Worm (Caenorhabditis elegans): ENCODE results near the gene crn-4.

crn-4 gene

DNA sequence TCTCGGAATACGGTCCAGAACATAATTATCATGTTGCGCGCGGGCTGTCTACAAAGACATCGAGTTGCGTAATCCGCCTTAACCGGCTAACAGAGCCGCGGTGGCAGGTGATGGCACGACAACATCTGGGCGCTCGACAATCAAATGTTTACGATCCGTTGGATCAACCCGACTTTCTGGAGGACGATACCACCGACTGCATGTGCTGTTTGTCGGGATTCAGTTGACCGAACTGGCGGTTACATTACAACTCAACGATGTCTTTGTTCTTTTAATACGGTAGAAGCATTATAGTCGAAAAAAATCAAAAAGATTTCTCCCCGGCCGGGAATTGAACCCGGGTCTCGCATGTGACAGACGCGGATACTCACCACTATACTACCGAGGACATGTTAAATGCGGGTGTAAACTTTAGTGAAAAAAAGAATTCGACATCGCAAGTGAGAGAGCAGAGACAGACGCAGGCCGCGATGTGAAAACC, 31.0 kb downstream of the crn-4 start (continued):
- TF ChIP-seq mec-3 (tag; optimal IDR thresholded peaks at IDR 0.05; ENCODE audit: borderline replicate concordance) (peak; percentile 11), ahr-1 (tag; optimal IDR thresholded peaks at IDR 0.05) (peak; percentile 78), T23F11.4 (GFP tag; optimal IDR thresholded peaks at IDR 0.05) (peak; percentile 59), unc-42 (tag; optimal IDR thresholded peaks at IDR 0.05) (peak; percentile 54), pha-4 (tag; optimal IDR thresholded peaks at IDR 0.05) (no peak), zip-5 (tag; optimal IDR thresholded peaks at IDR 0.05) (peak; percentile 57), C08G9.2 (tag; optimal IDR thresholded peaks at IDR 0.05) (peak; percentile 78), rnt-1 (tag; optimal IDR thresholded peaks at IDR 0.05) (peak; percentile 50), sox-2 (GFP tag; IDR thresholded peaks at IDR 0.05) (peak; percentile 63), unc-55 (GFP tag; optimal IDR thresholded peaks at IDR 0.05) (no peak), ceh-9 (tag; optimal IDR thresholded peaks at IDR 0.05) (peak; percentile 69), npax-4 (tag; optimal IDR thresholded peaks at IDR 0.05) (peak; percentile 52), ceh-34 (tag; optimal IDR thresholded peaks at IDR 0.05) (peak; percentile 74), pros-1 (tag; optimal IDR thresholded peaks at IDR 0.05) (no peak), ceh-45 (GFP tag; IDR thresholded peaks at IDR 0.05) (peak; percentile 82), fkh-10 (GFP tag; optimal IDR thresholded peaks at IDR 0.05) (no peak), hlh-6 (tag; optimal IDR thresholded peaks at IDR 0.05) (peak; percentile 66), fax-1 (tag; optimal IDR thresholded peaks at IDR 0.05) (peak; percentile 79), K09A11.1 (tag; optimal IDR thresholded peaks at IDR 0.05; ENCODE audit: insufficient read depth) (peak; percentile 74), ceh-19 (GFP tag; optimal IDR thresholded peaks at IDR 0.05) (peak; percentile 88), sox-4 (tag; optimal IDR thresholded peaks at IDR 0.05) (peak; percentile 79), ceh-30 (tag; optimal IDR thresholded peaks at IDR 0.05) (peak; percentile 18), hlh-15 (tag; optimal IDR thresholded peaks at IDR 0.05) (peak; percentile 22), pqm-1 (tag; optimal IDR thresholded peaks at IDR 0.05) (no peak), K02D7.2 (tag; optimal IDR thresholded peaks at IDR 0.05) (peak; percentile 44), tbx-2 (tag; optimal IDR thresholded peaks at IDR 0.05) (peak; percentile 73), lin-11 (tag; optimal IDR thresholded peaks at IDR 0.05) (peak; percentile 68), ceh-6 (GFP tag; optimal IDR thresholded peaks at IDR 0.05) (peak; percentile 80), ceh-31 (tag; optimal IDR thresholded peaks at IDR 0.05) (peak; percentile 75), ceh-14 (tag; optimal IDR thresholded peaks at IDR 0.05) (peak; percentile 85), che-1 (tag; optimal IDR thresholded peaks at IDR 0.05) (peak; percentile 78), elt-4 (tag; optimal IDR thresholded peaks at IDR 0.05) (no peak), dve-1 (tag; optimal IDR thresholded peaks at IDR 0.05) (peak; percentile 75), nhr-11 (tag; optimal IDR thresholded peaks at IDR 0.05) (no peak)

DNA sequence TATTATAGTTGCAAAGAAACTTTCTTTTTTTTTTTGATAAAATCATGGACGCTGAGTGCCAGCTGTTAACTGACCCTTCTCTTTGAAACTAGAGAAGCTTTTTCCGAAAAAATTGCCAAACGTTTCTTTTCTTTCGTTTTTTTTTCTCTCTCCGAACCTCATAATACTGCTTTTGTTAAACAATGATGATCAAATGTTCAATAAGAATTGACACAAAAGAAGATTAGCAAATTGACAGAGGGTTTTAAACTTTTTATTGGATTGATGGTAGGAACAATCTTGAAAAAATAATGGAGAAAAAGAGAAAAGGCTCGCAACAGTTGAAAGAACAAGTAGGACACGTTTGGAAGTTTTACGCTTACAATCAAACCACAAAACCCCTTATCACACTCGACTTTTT, 37.1 kb downstream of the crn-4 start, which contains the start of gene hex-1:
Gene hex-1 (plus strand): TSS at position 301 of the 400 bp plus-strand sequence.
- TF ChIP-seq ets-4 (tag; optimal IDR thresholded peaks at IDR 0.05) (no peak), hlh-30 (tag; optimal IDR thresholded peaks at IDR 0.05; ENCODE audit: insufficient read depth) (no peak)

DNA sequence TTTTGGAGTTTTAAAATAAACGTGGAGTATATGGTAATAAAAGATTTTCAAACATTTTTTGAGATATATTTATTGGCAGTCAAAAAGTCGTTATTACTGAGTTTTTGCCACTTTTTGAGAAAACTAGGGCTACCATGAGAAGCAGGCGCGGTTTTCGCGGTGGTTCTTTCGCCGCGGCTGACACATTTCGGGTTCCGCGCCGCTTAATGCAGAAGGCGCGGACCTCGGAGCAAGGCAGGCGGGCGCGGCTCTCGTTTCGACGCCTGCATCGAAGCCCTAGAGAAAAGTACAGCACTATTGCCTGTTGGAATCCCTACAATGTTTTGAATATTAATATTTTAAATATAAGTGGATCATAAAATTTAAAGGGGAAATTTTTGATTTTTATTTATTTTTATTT, 38.4 kb downstream of the crn-4 start:
- TF ChIP-seq ceh-30 (tag; optimal IDR thresholded peaks at IDR 0.05) (no peak), hlh-15 (tag; optimal IDR thresholded peaks at IDR 0.05) (no peak), madf-2 (tag; optimal IDR thresholded peaks at IDR 0.05) (no peak), elt-4 (tag; optimal IDR thresholded peaks at IDR 0.05) (no peak), mec-3 (tag; optimal IDR thresholded peaks at IDR 0.05; ENCODE audit: borderline replicate concordance) (no peak), nfya-1 (tag; optimal IDR thresholded peaks at IDR 0.05) (no peak), tbx-7 (tag; optimal IDR thresholded peaks at IDR 0.05) (no peak)
